Fruit fly (Drosophila melanogaster) whole organism, adult: Measurements from ENCODE around the gene CG42465.

Experiments used
- CG11617 ChIP-seq: fragments of 200-800 bp; sonication (Bioruptor generic); optimal IDR thresholded peaks from 2 replicates; lab custom pipeline; 2017; ENCODE audit warnings: mild to moderate bottlenecking, missing biosample characterization, missing genetic modification reagents, missing genetic modification characterization
- CG12768 ChIP-seq: fragments of 200-800 bp; sonication (Bioruptor generic); optimal IDR thresholded peaks from 2 replicates; lab custom pipeline; 2017; ENCODE audit warnings: missing biosample characterization, missing genetic modification characterization, mild to moderate bottlenecking, moderate library complexity, missing genetic modification reagents
- CG14711 ChIP-seq: fragments of 200-800 bp; sonication (Bioruptor generic); optimal IDR thresholded peaks from 2 replicates; lab custom pipeline; 2018; ENCODE audit warnings: missing biosample characterization, mild to moderate bottlenecking, missing genetic modification characterization, moderate library complexity
- CG1620 ChIP-seq: fragments of 200-800 bp; sonication (Bioruptor generic); optimal IDR thresholded peaks from 2 replicates; lab custom pipeline; 2016; ENCODE audit warnings: missing biosample characterization, missing genetic modification characterization
- CG33017 ChIP-seq: fragments of 200-800 bp; sonication (Bioruptor generic); optimal IDR thresholded peaks from 2 replicates; lab custom pipeline; 2018; ENCODE audit warnings: missing biosample characterization, mild to moderate bottlenecking, missing genetic modification characterization, moderate library complexity
- CG5204 ChIP-seq: fragments of 200-800 bp; sonication (Bioruptor generic); optimal IDR thresholded peaks from 2 replicates; lab custom pipeline; 2016; ENCODE audit warnings: missing biosample characterization, missing genetic modification characterization
- CG7045 ChIP-seq: fragments of 200-800 bp; sonication (Bioruptor generic); optimal IDR thresholded peaks from 2 replicates; lab custom pipeline; 2017; ENCODE audit warnings: missing biosample characterization, mild to moderate bottlenecking, missing genetic modification characterization
- CG7101 ChIP-seq: fragments of 200-800 bp; sonication (Bioruptor generic); optimal IDR thresholded peaks from 2 replicates; lab custom pipeline; 2018; ENCODE audit warnings: missing biosample characterization, mild to moderate bottlenecking, missing genetic modification characterization, moderate library complexity
- Clk ChIP-seq: fragments of 200-800 bp; sonication (Bioruptor generic); optimal IDR thresholded peaks from 2 replicates; lab custom pipeline; 2017; ENCODE audit warnings: missing biosample characterization, missing genetic modification characterization
- Crg-1 ChIP-seq: fragments of 200-800 bp; sonication (Bioruptor generic); optimal IDR thresholded peaks from 2 replicates; lab custom pipeline; 2016; ENCODE audit warnings: missing biosample characterization, missing genetic modification characterization
- Hr96 ChIP-seq: fragments of 200-800 bp; sonication (Bioruptor generic); optimal IDR thresholded peaks from 2 replicates; lab custom pipeline; 2016; ENCODE audit warnings: missing biosample characterization, missing genetic modification characterization
- Mnt ChIP-seq: fragments of 200-800 bp; sonication (Bioruptor generic); optimal IDR thresholded peaks from 2 replicates; lab custom pipeline; 2016; ENCODE audit warnings: missing biosample characterization, mild to moderate bottlenecking, missing genetic modification characterization
- bab1 ChIP-seq: fragments of 200-800 bp; sonication (Bioruptor generic); optimal IDR thresholded peaks from 3 replicates; lab custom pipeline; 2019; ENCODE audit warnings: missing biosample characterization, mild to moderate bottlenecking, missing genetic modification characterization, moderate library complexity
- cic ChIP-seq: fragments of 200-800 bp; sonication (Bioruptor generic); optimal IDR thresholded peaks from 2 replicates; lab custom pipeline; 2017; ENCODE audit warnings: missing biosample characterization, mild to moderate bottlenecking, missing genetic modification characterization, moderate library complexity
- cnc ChIP-seq, 2 experiments: fragments of >200 bp; optimal IDR thresholded peaks; 2 replicates each; lab custom pipeline; 2017
- kay ChIP-seq: fragments of 200-800 bp; sonication (Bioruptor generic); peaks from one replicate; lab custom pipeline; 2016; ENCODE audit warnings: missing biosample characterization, missing genetic modification characterization, borderline replicate concordance
- ovo ChIP-seq: fragments of 200-800 bp; sonication (Bioruptor generic); optimal IDR thresholded peaks from 2 replicates; lab custom pipeline; 2016; ENCODE audit warnings: missing biosample characterization, missing genetic modification characterization
- pad ChIP-seq: fragments of 200-800 bp; sonication (Bioruptor generic); optimal IDR thresholded peaks from 3 replicates; lab custom pipeline; 2017; ENCODE audit warnings: missing biosample characterization, missing genetic modification characterization, mild to moderate bottlenecking, moderate library complexity, missing genetic modification reagents
- tj ChIP-seq: fragments of 200-800 bp; sonication (Bioruptor generic); optimal IDR thresholded peaks from 3 replicates; lab custom pipeline; 2017; ENCODE audit warnings: missing biosample characterization, mild to moderate bottlenecking, missing genetic modification characterization, moderate library complexity
- toe ChIP-seq: fragments of 200-800 bp; sonication (Bioruptor generic); optimal IDR thresholded peaks from 2 replicates; lab custom pipeline; 2016; ENCODE audit warnings: missing biosample characterization, missing genetic modification characterization

Gene CG42465

dm6 chr2L:3698992-3699514 lies 942 bp upstream of the CG42465 start, which contains the start of the genes CG10031 and CG42464:
TSS of gene CG10031 (minus strand) at chr2L:3699092.
TSS of gene CG42464 (plus strand) at chr2L:3699464.
- no peak for TF ChIP-seq Mnt (GFP tag; lab: Kevin White, UChicago)
- TF ChIP-seq pad = no peak
- TF ChIP-seq CG7045 (GFP tag; lab: Kevin White, UChicago) = no peak
- no peak for TF ChIP-seq CG7101 (tag; lab: Kevin White, UChicago)
- peak; percentile 84 for TF ChIP-seq kay (GFP tag; lab: Kevin White, UChicago)

DNA sequence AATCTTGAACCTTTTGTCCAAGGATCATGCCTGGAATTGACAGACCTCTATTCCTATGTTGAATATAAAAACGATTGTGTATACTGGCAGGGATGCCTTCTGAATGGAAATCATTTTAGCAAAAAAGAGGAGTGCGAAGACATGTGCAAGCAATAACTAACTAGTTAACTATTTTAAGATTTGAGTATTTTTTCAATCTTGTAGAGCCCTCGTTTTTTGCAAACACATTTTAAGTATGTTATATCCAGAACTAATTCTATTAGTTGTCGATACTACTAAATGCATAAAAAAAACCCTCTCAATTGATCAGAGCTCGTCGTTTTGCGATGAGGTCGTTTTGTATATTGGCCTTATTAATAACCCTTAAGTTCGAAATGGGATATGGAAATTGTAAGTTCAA lies 379 bp downstream of the CG42465 start, which contains the start of gene Sfp24C1:
Gene Sfp24C1, plus strand, starts transcription at position 301 of the 400 bp plus-strand sequence.
- TF ChIP-seq Crg-1 (GFP tag; lab: Kevin White, UChicago) (no peak), CG33017 (tag; lab: Kevin White, UChicago) (no peak), CG14711 (tag; lab: Kevin White, UChicago) (no peak), bab1 (GFP tag; lab: Kevin White, UChicago) (no peak), Hr96 (GFP tag; lab: Kevin White, UChicago) (no peak), Mnt (GFP tag; lab: Kevin White, UChicago) (no peak), CG12768 (GFP tag; lab: Kevin White, UChicago) (no peak), kay (GFP tag; lab: Kevin White, UChicago) (no peak), CG11617 (no peak), tj (GFP tag; lab: Kevin White, UChicago) (no peak), Clk (no peak), CG7045 (GFP tag; lab: Kevin White, UChicago) (no peak), pad (no peak)

- TF ChIP-seq CG14711 (tag; lab: Kevin White, UChicago) (no peak), CG7101 (tag; lab: Kevin White, UChicago) (no peak), cic (GFP tag; lab: Kevin White, UChicago) (no peak), toe (no peak), tj (GFP tag; lab: Kevin White, UChicago) (no peak), kay (GFP tag; lab: Kevin White, UChicago) (no peak), bab1 (GFP tag; lab: Kevin White, UChicago) (no peak), CG7045 (GFP tag; lab: Kevin White, UChicago) (no peak), CG12768 (GFP tag; lab: Kevin White, UChicago) (no peak), pad (no peak), Hr96 (GFP tag; lab: Kevin White, UChicago) (no peak), cnc (optimal IDR thresholded peaks at IDR 0.05; lab: Kevin White, UChicago) (no peak), Crg-1 (GFP tag; lab: Kevin White, UChicago) (no peak), CG33017 (tag; lab: Kevin White, UChicago) (no peak), CG11617 (no peak), Mnt (GFP tag; lab: Kevin White, UChicago) (no peak), CG5204 (GFP tag; lab: Kevin White, UChicago) (no peak), Clk (no peak)
These were observed 995 bp downstream of the CG42465 start, which contains the start of gene CG42467 for dm6 chr2L:3700990-3701389. TSS of gene CG42467 (plus strand) at chr2L:3701290.

- TF ChIP-seq CG1620 = no peak
- no peak for TF ChIP-seq CG11617
- TF ChIP-seq bab1 (GFP tag; lab: Kevin White, UChicago) = no peak
- no peak for TF ChIP-seq Hr96 (GFP tag; lab: Kevin White, UChicago)
- TF ChIP-seq CG7045 (GFP tag; lab: Kevin White, UChicago) = no peak
- TF ChIP-seq cnc (optimal IDR thresholded peaks at IDR 0.05; lab: Kevin White, UChicago) = no peak
- TF ChIP-seq CG33017 (tag; lab: Kevin White, UChicago) = no peak
- TF ChIP-seq Mnt (GFP tag; lab: Kevin White, UChicago) = no peak
- no peak for TF ChIP-seq CG5204 (GFP tag; lab: Kevin White, UChicago)
- no peak for TF ChIP-seq toe
- TF ChIP-seq ovo (GFP tag; lab: Kevin White, UChicago) = no peak
- no peak for TF ChIP-seq kay (GFP tag; lab: Kevin White, UChicago)
- TF ChIP-seq CG14711 (tag; lab: Kevin White, UChicago) = no peak
- TF ChIP-seq Crg-1 (GFP tag; lab: Kevin White, UChicago) = no peak
These were observed 1.5 kb downstream of the CG42465 start, which contains the start of gene CG43145 for dm6 chr2L:3701526-3701925. TSS of gene CG43145 (plus strand) at chr2L:3701826.

DNA sequence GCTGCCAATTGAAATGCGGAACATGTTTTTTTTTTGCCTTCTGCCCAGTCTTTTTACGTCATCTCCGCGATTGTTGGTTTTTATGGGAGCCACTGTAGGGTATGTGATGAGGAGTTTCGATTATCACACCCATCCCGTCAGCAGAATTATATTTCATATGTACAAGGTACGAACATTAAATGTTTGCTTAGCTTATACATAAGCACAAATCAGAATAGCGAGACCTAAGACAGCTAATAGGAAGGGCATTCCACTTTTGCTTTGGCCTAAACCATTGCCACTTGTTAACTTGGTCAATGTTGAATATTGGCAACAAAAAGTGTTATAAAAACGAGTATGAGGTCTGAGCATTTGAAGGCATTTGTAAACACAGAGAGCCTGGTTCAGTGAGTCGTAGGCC lies 3.3 kb downstream of the CG42465 start, which contains the start of gene CG2816:
Gene CG2816, plus strand, starts transcription at position 400 of the 400 bp plus-strand sequence.
- TF ChIP-seq tj (GFP tag; lab: Kevin White, UChicago) (peak; percentile 13), cnc (optimal IDR thresholded peaks at IDR 0.05; lab: Kevin White, UChicago) (no peak), pad (peak; percentile 22), CG33017 (tag; lab: Kevin White, UChicago) (peak; percentile 79), toe (peak; percentile 57), Mnt (GFP tag; lab: Kevin White, UChicago) (no peak), Clk (no peak), CG5204 (GFP tag; lab: Kevin White, UChicago) (peak; percentile 69), bab1 (GFP tag; lab: Kevin White, UChicago) (no peak), CG14711 (tag; lab: Kevin White, UChicago) (peak; percentile 64), kay (GFP tag; lab: Kevin White, UChicago) (peak; percentile 77), CG1620 (peak; percentile 7), cic (GFP tag; lab: Kevin White, UChicago) (no peak), CG11617 (no peak), Hr96 (GFP tag; lab: Kevin White, UChicago) (peak; percentile 54), CG7045 (GFP tag; lab: Kevin White, UChicago) (peak; percentile 44), Crg-1 (GFP tag; lab: Kevin White, UChicago) (no peak), CG12768 (GFP tag; lab: Kevin White, UChicago) (peak; percentile 64), CG7101 (tag; lab: Kevin White, UChicago) (peak; percentile 45), ovo (GFP tag; lab: Kevin White, UChicago) (no peak)
